Worm (Caenorhabditis elegans) whole organism, late embryonic: ENCODE results near the gene T24C4.10.
A peak's percentile ranks its signal among the peaks of the same experiment; 100 is the strongest.

Experiments used
- ceh-19 ChIP-seq: fragments of 200-800 bp; sonication (Bioruptor generic); optimal IDR thresholded peaks from 2 replicates; lab custom pipeline; 2018; ENCODE audit warnings: mild to moderate bottlenecking, missing genetic modification characterization, missing compliant biosample characterization
- ceh-30 ChIP-seq: fragments of 150-350 bp; optimal IDR thresholded peaks from 2 replicates; lab custom pipeline; 2014; ENCODE audit warnings: missing biosample characterization, missing genetic modification characterization
- eyg-1 ChIP-seq: sonication (generic microtip); optimal IDR thresholded peaks from 2 replicates; lab custom pipeline; 2016; ENCODE audit warnings: missing genotype, missing genetic modification characterization, missing compliant biosample characterization
- hlh-30 ChIP-seq: sonication (generic microtip); optimal IDR thresholded peaks from 2 replicates; lab custom pipeline; 2017; ENCODE audit warnings: antibody characterized with exemption, missing genetic modification characterization, missing compliant biosample characterization; ENCODE audit not compliant: insufficient read depth
- lin-11 ChIP-seq: fragments of 200-800 bp; sonication (Bioruptor generic); optimal IDR thresholded peaks from 2 replicates; lab custom pipeline; 2018; ENCODE audit warnings: mild to moderate bottlenecking, missing genetic modification characterization, missing compliant biosample characterization
- rnt-1 ChIP-seq: sonication (generic microtip); optimal IDR thresholded peaks from 2 replicates; lab custom pipeline; 2016; ENCODE audit warnings: missing genetic modification characterization, missing compliant biosample characterization
- unc-86 ChIP-seq: sonication (generic microtip); optimal IDR thresholded peaks from 2 replicates; lab custom pipeline; 2016; ENCODE audit warnings: missing genetic modification characterization, missing compliant biosample characterization

ce11 chrIII:870555-870954 lies 20.5 kb downstream of the T24C4.10 start:
- TF ChIP-seq rnt-1 (no peak), ceh-19 (GFP tag; lab: Kevin White, UChicago) (no peak), hlh-30 (tag; lab: Kevin White, UChicago) (peak; percentile 60), unc-86 (no peak), lin-11 (tag; lab: Kevin White, UChicago) (no peak), ceh-30 (tag; lab: Kevin White, UChicago) (no peak), eyg-1 (tag; lab: Kevin White, UChicago) (no peak)
